Fruit fly (Drosophila melanogaster) whole organism, embryonic: ENCODE data around the gene p-cup.

Experiments used
- Atf6 ChIP-seq: fragments of 200-800 bp; sonication (Bioruptor generic); IDR thresholded peaks from 2 replicates; pipeline ENCODE4 v1.3.6; 2022; ENCODE audit warnings: missing biosample characterization, missing genetic modification characterization
- CG10267 ChIP-seq: fragments of 200-800 bp; sonication (Bioruptor generic); optimal IDR thresholded peaks from 2 replicates; lab custom pipeline; 2018; ENCODE audit warnings: missing biosample characterization, mild to moderate bottlenecking, missing genetic modification characterization, moderate library complexity
- CG10321 ChIP-seq: fragments of 200-800 bp; sonication (Bioruptor generic); IDR thresholded peaks from 2 replicates; pipeline ENCODE4 v1.3.6; 2022; ENCODE audit warnings: missing biosample characterization, missing genetic modification characterization
- CG10462 ChIP-seq: fragments of 200-800 bp; sonication (Bioruptor generic); optimal IDR thresholded peaks from 2 replicates; lab custom pipeline; 2016; ENCODE audit warnings: missing biosample characterization, missing genetic modification characterization
- CG10543 ChIP-seq: fragments of 200-800 bp; sonication (Bioruptor generic); optimal IDR thresholded peaks from 3 replicates; lab custom pipeline; 2017; ENCODE audit warnings: missing biosample characterization, mild to moderate bottlenecking, missing genetic modification characterization, moderate library complexity
- CG11695 ChIP-seq: fragments of 200-800 bp; sonication (Bioruptor generic); IDR thresholded peaks from 3 replicates; pipeline ENCODE4 v1.3.6; 2022; ENCODE audit warnings: missing biosample characterization, missing genetic modification characterization
- CG11696 ChIP-seq: fragments of 200-800 bp; sonication (Bioruptor generic); IDR thresholded peaks from 2 replicates; pipeline ENCODE4 v1.3.6; 2022; ENCODE audit warnings: missing biosample characterization, missing genetic modification characterization
- CG1233 ChIP-seq: fragments of 200-800 bp; sonication (Bioruptor generic); optimal IDR thresholded peaks from 4 replicates; lab custom pipeline; 2018; ENCODE audit warnings: missing biosample characterization, mild to moderate bottlenecking, missing genetic modification characterization
- CG13123 ChIP-seq: fragments of 200-800 bp; sonication (Bioruptor generic); optimal IDR thresholded peaks from 2 replicates; lab custom pipeline; 2016; ENCODE audit warnings: missing biosample characterization, missing genetic modification characterization
- CG15601 ChIP-seq: fragments of 200-800 bp; sonication (Bioruptor generic); optimal IDR thresholded peaks from 3 replicates; lab custom pipeline; 2019; ENCODE audit warnings: missing biosample characterization, mild to moderate bottlenecking, missing genetic modification characterization, moderate library complexity
- CG18599 ChIP-seq: fragments of 200-800 bp; sonication (Bioruptor generic); optimal IDR thresholded peaks from 3 replicates; lab custom pipeline; 2017; ENCODE audit warnings: missing biosample characterization, missing genetic modification characterization, mild to moderate bottlenecking, moderate library complexity, missing genetic modification reagents
- CG30020 ChIP-seq: fragments of 200-800 bp; optimal IDR thresholded peaks from 2 replicates; lab custom pipeline; 2019; ENCODE audit warnings: missing biosample characterization, mild to moderate bottlenecking, missing genetic modification characterization, moderate library complexity
- CG31365 ChIP-seq: fragments of 200-800 bp; sonication (Bioruptor generic); optimal IDR thresholded peaks from 2 replicates; lab custom pipeline; 2018; ENCODE audit warnings: missing biosample characterization, mild to moderate bottlenecking, missing genetic modification characterization
- CG32532 ChIP-seq: fragments of 200-800 bp; sonication (Bioruptor generic); IDR thresholded peaks from 2 replicates; pipeline ENCODE4 v1.3.6; 2022; ENCODE audit warnings: missing biosample characterization, missing genetic modification characterization
- CG32772 ChIP-seq: fragments of 200-800 bp; sonication (Bioruptor generic); IDR thresholded peaks from 2 replicates; pipeline ENCODE4 v1.3.6; 2022; ENCODE audit warnings: missing biosample characterization, missing genetic modification characterization
- CG4730 ChIP-seq: fragments of 200-800 bp; sonication (Bioruptor generic); IDR thresholded peaks from 2 replicates; pipeline ENCODE4 v1.3.6; 2022; ENCODE audit warnings: missing biosample characterization, missing genetic modification characterization
- CG6272 ChIP-seq: fragments of 200-800 bp; sonication (Bioruptor generic); IDR thresholded peaks from 2 replicates; pipeline ENCODE4 v1.3.6; 2022; ENCODE audit warnings: missing biosample characterization, missing genetic modification characterization
- CG7839 ChIP-seq: fragments of 200-800 bp; sonication (Bioruptor generic); optimal IDR thresholded peaks from 3 replicates; lab custom pipeline; 2018; ENCODE audit warnings: missing biosample characterization, mild to moderate bottlenecking, missing genetic modification characterization, moderate library complexity
- CG8089 ChIP-seq: fragments of 200-800 bp; sonication (Bioruptor generic); optimal IDR thresholded peaks from 3 replicates; lab custom pipeline; 2016; ENCODE audit warnings: missing biosample characterization, missing genetic modification characterization
- CG8478 ChIP-seq: fragments of >200 bp; optimal IDR thresholded peaks from 2 replicates; lab custom pipeline; 2018
- CG8924 ChIP-seq: fragments of 200-800 bp; optimal IDR thresholded peaks from 3 replicates; lab custom pipeline; 2019; ENCODE audit warnings: missing biosample characterization, mild to moderate bottlenecking, missing genetic modification characterization, moderate library complexity
- CHES-1-like ChIP-seq: fragments of 200-800 bp; sonication (Bioruptor generic); optimal IDR thresholded peaks from 2 replicates; lab custom pipeline; 2016; ENCODE audit warnings: missing biosample characterization, missing genetic modification characterization
- Dll ChIP-seq: fragments of 200-800 bp; sonication (Bioruptor generic); IDR thresholded peaks from 4 replicates; pipeline ENCODE4 v1.3.6; 2022; ENCODE audit warnings: missing biosample characterization, missing genetic modification characterization; ENCODE audit not compliant: partially characterized antibody
- Doc3 ChIP-seq: fragments of 200-800 bp; sonication (Bioruptor generic); IDR thresholded peaks from 3 replicates; pipeline ENCODE4 v1.3.6; 2022; ENCODE audit warnings: missing biosample characterization, missing genetic modification characterization; ENCODE audit not compliant: partially characterized antibody
- E2f1 ChIP-seq: fragments of 200-800 bp; sonication (Bioruptor generic); IDR thresholded peaks from 2 replicates; pipeline ENCODE4 v1.3.6; 2022; ENCODE audit warnings: missing biosample characterization, missing genetic modification characterization
- Hr3 ChIP-seq: fragments of 200-800 bp; sonication (Bioruptor generic); optimal IDR thresholded peaks from 3 replicates; lab custom pipeline; 2016; ENCODE audit warnings: missing biosample characterization, missing genetic modification characterization
- Oli ChIP-seq: fragments of 200-800 bp; sonication (Bioruptor generic); optimal IDR thresholded peaks from 2 replicates; lab custom pipeline; 2018; ENCODE audit warnings: missing biosample characterization, mild to moderate bottlenecking, missing genetic modification characterization, moderate library complexity
- Opbp ChIP-seq: fragments of 200-800 bp; sonication (Bioruptor generic); IDR thresholded peaks from 3 replicates; pipeline ENCODE4 v1.3.6; 2022; ENCODE audit warnings: missing biosample characterization, missing genetic modification characterization; ENCODE audit not compliant: partially characterized antibody
- ab ChIP-seq: fragments of 200-800 bp; sonication (Bioruptor generic); optimal IDR thresholded peaks from 2 replicates; lab custom pipeline; 2016; ENCODE audit warnings: missing biosample characterization, missing genetic modification characterization
- ato ChIP-seq: fragments of 200-800 bp; sonication (Bioruptor generic); IDR thresholded peaks from 2 replicates; pipeline ENCODE4 v1.3.6; 2022; ENCODE audit warnings: missing biosample characterization, missing genetic modification characterization; ENCODE audit not compliant: partially characterized antibody
- bbx ChIP-seq: fragments of 200-800 bp; sonication (Bioruptor generic); IDR thresholded peaks from 2 replicates; pipeline ENCODE4 v1.3.6; 2022; ENCODE audit warnings: missing biosample characterization, missing genetic modification characterization; ENCODE audit not compliant: partially characterized antibody
- btn ChIP-seq: fragments of 200-800 bp; sonication (Bioruptor generic); optimal IDR thresholded peaks from 2 replicates; lab custom pipeline; 2016; ENCODE audit warnings: missing biosample characterization, missing genetic modification characterization
- cad ChIP-seq: fragments of >200 bp; optimal IDR thresholded peaks from 2 replicates; lab custom pipeline; 2017; ENCODE audit warnings: missing biosample characterization, missing genetic modification characterization
- fd3F ChIP-seq: fragments of 200-800 bp; sonication (Bioruptor generic); optimal IDR thresholded peaks from 2 replicates; lab custom pipeline; 2018; ENCODE audit warnings: missing biosample characterization, mild to moderate bottlenecking, missing genetic modification characterization, moderate library complexity
- fu2 ChIP-seq: fragments of 200-800 bp; sonication (Bioruptor generic); optimal IDR thresholded peaks from 2 replicates; lab custom pipeline; 2016; ENCODE audit warnings: missing biosample characterization, missing genetic modification characterization
- jigr1 ChIP-seq: fragments of 200-800 bp; sonication (Bioruptor generic); IDR thresholded peaks from 3 replicates; pipeline ENCODE4 v1.3.6; 2022; ENCODE audit warnings: missing biosample characterization, missing genetic modification characterization
- jing ChIP-seq: fragments of 200-800 bp; sonication (Bioruptor generic); optimal IDR thresholded peaks from 2 replicates; lab custom pipeline; 2018; ENCODE audit warnings: missing biosample characterization, mild to moderate bottlenecking, missing genetic modification characterization
- lola ChIP-seq, 3 experiments: fragments of >200 bp in 2 of 3; fragments of 200-800 bp in 1 of 3; sonication (Bioruptor generic) in 1 of 3; optimal IDR thresholded peaks; 2 replicates each; lab custom pipeline; 2017 to 2019; ENCODE audit warnings: missing biosample characterization in 3 of 3, missing genetic modification characterization in 3 of 3, mild to moderate bottlenecking in 1 of 3, moderate library complexity in 1 of 3
- luna ChIP-seq: fragments of 200-800 bp; sonication (Bioruptor generic); optimal IDR thresholded peaks from 2 replicates; lab custom pipeline; 2016; ENCODE audit warnings: missing biosample characterization, missing genetic modification characterization
- otp ChIP-seq: fragments of 200-800 bp; sonication (Bioruptor generic); IDR thresholded peaks from 3 replicates; pipeline ENCODE4, ENCODE4 v1.3.6; 2022; ENCODE audit warnings: missing biosample characterization, missing genetic modification characterization
- pan ChIP-seq, 4 experiments: fragments of >200 bp in 3 of 4; fragments of 200-800 bp in 1 of 4; sonication (Bioruptor generic) in 1 of 4; optimal IDR thresholded peaks in 3 of 4; IDR thresholded peaks in 1 of 4; 2 replicates each; pipeline versions ENCODE4 v1.3.6 to Lab custom; 2017 to 2022; ENCODE audit warnings: missing biosample characterization in 2 of 4, missing genetic modification characterization in 2 of 4, mixed read lengths in 1 of 4
- pb ChIP-seq: fragments of 200-800 bp; sonication (Bioruptor generic); optimal IDR thresholded peaks from 3 replicates; lab custom pipeline; 2016; ENCODE audit warnings: missing biosample characterization, missing genetic modification characterization
- pho ChIP-seq: fragments of 200-800 bp; sonication (Bioruptor generic); optimal IDR thresholded peaks from 2 replicates; lab custom pipeline; 2016; ENCODE audit warnings: missing biosample characterization, missing genetic modification characterization
- seq ChIP-seq: fragments of 200-800 bp; sonication (Bioruptor generic); IDR thresholded peaks from 2 replicates; pipeline ENCODE4 v1.3.6; 2022; ENCODE audit warnings: missing biosample characterization, missing genetic modification characterization
- slbo ChIP-seq: fragments of 200-800 bp; sonication (Bioruptor generic); IDR thresholded peaks from 2 replicates; pipeline ENCODE4 v1.3.6; 2022; ENCODE audit warnings: missing biosample characterization, missing genetic modification characterization
- tll ChIP-seq, 2 experiments: fragments of 200-800 bp in 1 of 2; fragments of >200 bp in 1 of 2; sonication (Bioruptor generic) in 1 of 2; optimal IDR thresholded peaks; 2 replicates each; lab custom pipeline; 2017 to 2019; ENCODE audit warnings: missing biosample characterization in 2 of 2, missing genetic modification characterization in 2 of 2, mild to moderate bottlenecking in 1 of 2, moderate library complexity in 1 of 2
- ttk ChIP-seq: fragments of 200-800 bp; sonication (Bioruptor generic); IDR thresholded peaks from 2 replicates; pipeline ENCODE4 v2.1.2; 2022; ENCODE audit warnings: missing biosample characterization, missing genetic modification characterization
- unpg ChIP-seq: fragments of 200-800 bp; sonication (Bioruptor generic); optimal IDR thresholded peaks from 3 replicates; lab custom pipeline; 2018; ENCODE audit warnings: missing biosample characterization, mild to moderate bottlenecking, missing genetic modification characterization, moderate library complexity
- zen ChIP-seq: fragments of 200-800 bp; sonication (Bioruptor generic); optimal IDR thresholded peaks from 3 replicates; lab custom pipeline; 2018; ENCODE audit warnings: missing biosample characterization, mild to moderate bottlenecking, missing genetic modification characterization, moderate library complexity

The p-cup gene

DNA sequence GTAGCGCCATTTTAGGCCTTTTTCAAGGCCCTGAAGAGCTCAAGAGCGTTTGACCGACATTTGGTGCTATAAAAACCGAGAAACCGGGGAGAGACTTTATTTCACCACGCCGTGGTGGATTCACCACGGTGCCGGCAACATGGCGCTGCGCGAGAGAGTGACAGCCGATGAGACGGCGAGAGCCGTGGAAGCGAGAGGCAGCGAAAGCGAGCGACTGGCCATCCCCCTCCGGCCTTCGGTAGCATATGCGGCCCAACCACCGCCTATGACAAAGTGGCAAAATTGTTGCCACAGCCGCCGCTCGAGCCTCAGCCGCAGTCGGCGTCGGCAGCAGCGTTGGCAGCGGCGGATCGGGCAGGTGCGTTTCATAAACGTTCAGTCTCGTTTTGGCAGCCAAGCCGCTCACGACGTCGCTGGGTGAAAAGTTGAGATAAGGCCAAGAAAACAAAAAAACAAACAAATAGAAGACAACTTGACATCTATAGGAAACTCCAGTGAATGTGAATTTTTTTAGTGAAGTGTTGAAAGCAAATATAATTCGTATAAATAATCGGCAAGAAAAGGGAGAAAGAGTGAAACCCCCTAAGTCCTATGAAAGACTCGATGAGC, 51.4 kb downstream of the p-cup start, which contains the start of gene B-H1 (continued):
- TF ChIP-seq btn, result no peak
- no peak for TF ChIP-seq CG8089 (GFP tag; lab: Kevin White, UChicago)
- no peak for TF ChIP-seq Doc3 (GFP tag; lab: Robert Waterston, UW)
- peak; percentile 2 for TF ChIP-seq cad (GFP tag; lab: Kevin White, UChicago)
- TF ChIP-seq slbo (GFP tag; lab: Robert Waterston, UW), result no peak
- TF ChIP-seq luna (GFP tag; lab: Kevin White, UChicago), result no peak
- TF ChIP-seq CG8924 (tag; lab: Kevin White, UChicago), result peak; percentile 51
- TF ChIP-seq ttk, result peak; percentile 17; the same call in 1 of the 2 replicates
- no peak for TF ChIP-seq Dll (GFP tag; lab: Robert Waterston, UW)
- no peak for TF ChIP-seq CG11696 (GFP tag; lab: Robert Waterston, UW)
- no peak for TF ChIP-seq unpg (GFP tag; lab: Kevin White, UChicago)
- TF ChIP-seq Atf6 (GFP tag; lab: Robert Waterston, UW), result no peak
- no peak for TF ChIP-seq CG6272 (GFP tag; lab: Robert Waterston, UW)
- peak; percentile 91 for TF ChIP-seq CG8478 (lab: Kevin White, UChicago)
- no peak for TF ChIP-seq CG10543 (GFP tag; lab: Kevin White, UChicago)
- no peak for TF ChIP-seq CG13123 (GFP tag; lab: Kevin White, UChicago)
- no peak for TF ChIP-seq pan (optimal IDR thresholded peaks at IDR 0.05; lab: Kevin White, UChicago)
- TF ChIP-seq pan (GFP tag; optimal IDR thresholded peaks at IDR 0.05 in 1 of 2, IDR thresholded peaks at IDR 0.05 in 1 of 2), result peak in 1 of 2 experiments; percentile 29
- TF ChIP-seq CG10462 (GFP tag; lab: Kevin White, UChicago), result no peak
- TF ChIP-seq ato, result 0 out of 2 replicates have a peak, but pooled peaks have one; percentile 38
- TF ChIP-seq CG11695 (GFP tag; lab: Robert Waterston, UW), result no peak
- no peak for TF ChIP-seq ab (GFP tag; lab: Kevin White, UChicago)
- no peak for TF ChIP-seq lola (GFP tag; optimal IDR thresholded peaks at IDR 0.05; lab: Kevin White, UChicago)
- TF ChIP-seq otp (GFP tag; lab: Robert Waterston, UW), result peak; percentile 17; the same call in 1 of the 3 replicates
- no peak for TF ChIP-seq CHES-1-like (GFP tag; lab: Kevin White, UChicago)
- TF ChIP-seq bbx (GFP tag; lab: Robert Waterston, UW), result peak; percentile 47
- no peak for TF ChIP-seq CG30020 (tag; lab: Kevin White, UChicago)
- peak; percentile 27 for TF ChIP-seq zen (tag; lab: Kevin White, UChicago)
- no peak for TF ChIP-seq Oli (tag; lab: Kevin White, UChicago)
- no peak for TF ChIP-seq jigr1
- TF ChIP-seq jing, result peak; percentile 49
- TF ChIP-seq pho, result no peak
- TF ChIP-seq CG10321 (GFP tag; lab: Robert Waterston, UW), result peak; percentile 97
- no peak for TF ChIP-seq Hr3 (GFP tag; lab: Kevin White, UChicago)
- 0 out of 2 replicates have a peak, but pooled peaks have one; percentile 34 for TF ChIP-seq CG32532 (GFP tag; lab: Robert Waterston, UW)
- no peak for TF ChIP-seq CG32772 (GFP tag; lab: Robert Waterston, UW)
- TF ChIP-seq seq (GFP tag; lab: Robert Waterston, UW), result peak; percentile 69; the same call in 1 of the 2 replicates
- TF ChIP-seq CG31365 (tag; lab: Kevin White, UChicago), result no peak
- TF ChIP-seq Opbp (GFP tag; lab: Robert Waterston, UW), result 0 out of 3 replicates have a peak, but pooled peaks have one; percentile 36
- TF ChIP-seq CG15601 (tag; lab: Kevin White, UChicago), result no peak
- TF ChIP-seq CG10267 (tag; lab: Kevin White, UChicago), result no peak
- no peak for TF ChIP-seq CG4730 (GFP tag; lab: Robert Waterston, UW)
- no peak for TF ChIP-seq CG7839 (tag; lab: Kevin White, UChicago)
- TF ChIP-seq fu2 (GFP tag; lab: Kevin White, UChicago), result no peak
- TF ChIP-seq tll (GFP tag; optimal IDR thresholded peaks at IDR 0.05; lab: Kevin White, UChicago), result peak in 1 of 2 experiments; percentile 19
- no peak for TF ChIP-seq CG1233 (GFP tag; lab: Kevin White, UChicago)
- no peak for TF ChIP-seq CG18599 (GFP tag; lab: Kevin White, UChicago)
- no peak for TF ChIP-seq pb (GFP tag; lab: Kevin White, UChicago)
- TF ChIP-seq fd3F (GFP tag; lab: Kevin White, UChicago), result no peak
- peak; percentile 11; the same call in 1 of the 2 replicates for TF ChIP-seq E2f1 (GFP tag; lab: Robert Waterston, UW)
